Worm (Caenorhabditis elegans): ENCODE data around the gene rpn-2.

The rpn-2 gene

DNA sequence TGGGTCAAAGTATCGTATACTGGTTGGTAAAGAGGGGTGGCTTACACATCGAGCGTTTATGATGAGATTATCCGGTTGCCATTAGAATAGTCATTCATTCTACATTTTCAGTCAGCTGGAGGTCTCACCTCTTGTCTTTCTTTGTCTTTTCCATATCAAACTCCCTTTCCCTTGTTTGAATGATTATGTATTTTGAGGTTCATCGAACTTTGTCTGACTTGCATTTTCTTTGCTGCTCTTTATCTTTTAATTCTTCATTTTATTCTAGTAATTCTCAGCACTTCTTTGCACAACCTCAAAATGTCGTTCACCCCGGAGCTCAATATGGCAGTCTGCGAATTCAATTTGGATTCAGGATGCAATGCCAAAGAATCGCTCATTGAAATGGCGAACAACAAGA lies 41.5 kb downstream of the rpn-2 start, which contains the start of gene T12A2.3:
Gene T12A2.3 (plus strand): TSS at position 301 of the 400 bp plus-strand sequence.
- TF ChIP-seq lir-3 (tag; optimal IDR thresholded peaks at IDR 0.05) (no peak), lsy-2 (tag; optimal IDR thresholded peaks at IDR 0.05) (no peak), mes-2 (tag; optimal IDR thresholded peaks at IDR 0.05; ENCODE audit: poor library complexity, severe bottlenecking) (no peak), dmd-9 (GFP tag; IDR thresholded peaks at IDR 0.05) (no peak), unc-130 (GFP tag; optimal IDR thresholded peaks at IDR 0.05) (no peak), spr-1 (tag; optimal IDR thresholded peaks at IDR 0.05) (no peak), mxl-2 (GFP tag; conservative IDR thresholded peaks at IDR 0.05) (no peak), T20F7.1 (GFP tag; optimal IDR thresholded peaks at IDR 0.05) (no peak), spr-3 (GFP tag; optimal IDR thresholded peaks at IDR 0.05) (no peak), lin-38 (GFP tag; IDR thresholded peaks at IDR 0.05) (no peak), pqm-1 (tag; optimal IDR thresholded peaks at IDR 0.05) (no peak), ceh-32 (tag; optimal IDR thresholded peaks at IDR 0.05; ENCODE audit: poor library complexity) (no peak), daf-12 (tag; optimal IDR thresholded peaks at IDR 0.05) (no peak), snpc-4 (tag; optimal IDR thresholded peaks at IDR 0.05) (no peak), hmg-1.1 (GFP tag; IDR thresholded peaks at IDR 0.05) (no peak), lim-7 (GFP tag; IDR thresholded peaks at IDR 0.05) (no peak), mdl-1 (tag; optimal IDR thresholded peaks at IDR 0.05) (no peak), nhr-48 (tag; optimal IDR thresholded peaks at IDR 0.05) (no peak), ztf-7 (tag; optimal IDR thresholded peaks at IDR 0.05) (no peak)

DNA sequence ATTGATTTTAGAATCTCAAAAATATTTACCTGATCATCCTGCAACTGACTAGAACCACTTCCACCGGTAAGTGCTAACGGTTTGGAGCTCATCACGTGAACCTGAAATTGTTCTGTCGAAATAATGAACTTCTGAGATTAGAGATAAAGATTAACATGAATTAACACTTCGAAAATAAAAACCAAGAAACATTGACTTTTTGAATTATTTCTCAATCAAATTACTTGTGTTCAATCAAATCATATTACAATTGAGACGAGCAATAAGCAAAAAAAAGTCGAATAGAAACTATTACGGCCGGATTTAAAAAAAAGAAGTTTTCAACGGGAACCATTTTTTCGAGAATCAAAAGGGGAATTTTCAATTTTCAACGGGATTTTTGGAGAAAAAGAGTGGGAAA lies 46.7 kb downstream of the rpn-2 start, which contains the start of gene bcas-2:
Gene bcas-2 (minus strand): TSS at position 101 of the 400 bp plus-strand sequence.
- TF ChIP-seq ZK546.5 (tag; optimal IDR thresholded peaks at IDR 0.05) (no peak), pha-4 (GFP tag; IDR thresholded peaks at IDR 0.05) (no peak), pha-4 (tag; optimal IDR thresholded peaks at IDR 0.05) (no peak), F26F4.8 (GFP tag; conservative IDR thresholded peaks at IDR 0.05) (no peak), nhr-10 (tag; optimal IDR thresholded peaks at IDR 0.05) (no peak), aha-1 (tag) (no peak), hlh-11 (tag; optimal IDR thresholded peaks at IDR 0.05) (no peak), ceh-62 (tag; optimal IDR thresholded peaks at IDR 0.05) (no peak), nhr-76 (tag; optimal IDR thresholded peaks at IDR 0.05) (no peak), mxl-3 (GFP tag; optimal IDR thresholded peaks at IDR 0.05) (no peak), ceh-28 (tag; optimal IDR thresholded peaks at IDR 0.05) (no peak), Y5F2A.4 (GFP tag; optimal IDR thresholded peaks at IDR 0.05) (no peak), ceh-32 (tag; optimal IDR thresholded peaks at IDR 0.05; ENCODE audit: poor library complexity) (no peak), unc-130 (GFP tag; optimal IDR thresholded peaks at IDR 0.05) (no peak), D1046.2 (GFP tag; IDR thresholded peaks at IDR 0.05) (no peak)

DNA sequence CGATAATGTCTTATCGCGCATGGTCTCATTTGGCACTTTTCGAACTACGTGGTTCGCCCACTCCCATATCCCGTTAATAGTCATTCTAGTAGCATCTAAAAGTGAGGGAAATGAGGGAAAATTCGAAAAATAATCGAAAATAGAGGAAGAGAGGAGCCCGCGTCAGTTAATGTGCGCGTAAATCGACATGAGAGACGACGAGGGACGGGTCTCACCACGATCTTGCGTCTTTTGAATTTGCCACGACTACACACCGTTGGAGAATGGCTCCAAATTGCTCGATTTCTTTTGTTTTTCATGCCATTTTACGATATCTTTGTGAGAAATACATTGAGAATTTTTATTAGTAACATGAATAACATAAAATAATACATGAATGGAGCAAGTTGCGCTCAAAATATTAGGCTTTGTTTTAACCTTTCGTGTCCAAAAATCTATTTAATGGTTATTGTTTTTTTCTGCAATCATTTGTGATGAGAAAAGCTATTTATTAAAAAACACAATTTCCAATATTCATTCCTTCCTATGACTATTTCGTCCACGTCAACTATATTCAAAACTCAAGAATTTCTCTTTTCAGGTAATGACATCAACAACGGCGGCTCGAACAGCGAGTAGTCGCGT lies 49.2 kb downstream of the rpn-2 start, which contains the start of the genes gen-1 and stt-3:
Gene gen-1 (minus strand): TSS at position 95 of the 624 bp plus-strand sequence.
Gene stt-3 (plus strand): TSS at position 574 of the 624 bp plus-strand sequence.
- no peak for TF ChIP-seq nhr-25 (tag; optimal IDR thresholded peaks at IDR 0.05; ENCODE audit: borderline replicate concordance, insufficient read depth)
- TF ChIP-seq ztf-7 (tag; optimal IDR thresholded peaks at IDR 0.05): no peak
- TF ChIP-seq ama-1 (optimal IDR thresholded peaks at IDR 0.05): no peak
- no peak for TF ChIP-seq dve-1 (tag; optimal IDR thresholded peaks at IDR 0.05; ENCODE audit: insufficient read depth)
- no peak for TF ChIP-seq lin-38 (GFP tag; IDR thresholded peaks at IDR 0.05)
- no peak for TF ChIP-seq saeg-2 (GFP tag; IDR thresholded peaks at IDR 0.05)
- TF ChIP-seq nhr-77 (tag; optimal IDR thresholded peaks at IDR 0.05): no peak
- no peak for TF ChIP-seq Y48G9A.11 (GFP tag; IDR thresholded peaks at IDR 0.05)
- no peak for TF ChIP-seq F10B5.3 (tag; optimal IDR thresholded peaks at IDR 0.05)
- TF ChIP-seq dpl-1 (GFP tag; optimal IDR thresholded peaks at IDR 0.05): peak; percentile 27
- no peak for TF ChIP-seq nhr-6 (tag; optimal IDR thresholded peaks at IDR 0.05)
- TF ChIP-seq R02D3.7 (tag; optimal IDR thresholded peaks at IDR 0.05): peak; percentile 76
- TF ChIP-seq gei-8 (GFP tag; optimal IDR thresholded peaks at IDR 0.05): no peak
- no peak for TF ChIP-seq T26A8.4 (GFP tag; IDR thresholded peaks at IDR 0.05)
- TF ChIP-seq vab-7 (GFP tag; IDR thresholded peaks at IDR 0.05): no peak
- no peak for TF ChIP-seq F37D6.2 (tag; optimal IDR thresholded peaks at IDR 0.05)
- TF ChIP-seq ceh-44 (GFP tag; IDR thresholded peaks at IDR 0.05): no peak
- peak; percentile 0 for TF ChIP-seq mes-2 (tag; optimal IDR thresholded peaks at IDR 0.05; ENCODE audit: poor library complexity, severe bottlenecking)
- no peak for TF ChIP-seq zip-11 (GFP tag; IDR thresholded peaks at IDR 0.05)
- no peak for TF ChIP-seq skn-1 (tag; optimal IDR thresholded peaks at IDR 0.05)

Data from whole organism, L4 larva.